Worm (Caenorhabditis elegans): Measurements from ENCODE around the gene C06E8.5.

The C06E8.5 gene

ce11 chrIII:6968080-6968639 is 37.1 kb downstream of the C06E8.5 start, which contains the start of gene panl-2 (continued):
- no peak for TF ChIP-seq hlh-4 (tag; optimal IDR thresholded peaks at IDR 0.05)

ce11 chrIII:6961937-6962504 is 43.2 kb downstream of the C06E8.5 start, which contains the start of the genes rpn-6.1 and F57B9.1:
Gene rpn-6.1 (minus strand): TSS chrIII:6962001.
Gene F57B9.1 (plus strand): TSS chrIII:6962090.
- TF ChIP-seq unc-86 (tag; optimal IDR thresholded peaks at IDR 0.05) (no peak), nhr-19 (GFP tag; conservative IDR thresholded peaks at IDR 0.05) (no peak), nhr-71 (tag; optimal IDR thresholded peaks at IDR 0.05) (peak; percentile 12), nhr-85 (tag) (peak; percentile 49), efl-1 (optimal IDR thresholded peaks at IDR 0.05) (peak in 1 of 2 experiments; percentile 4), efl-1 (GFP tag; optimal IDR thresholded peaks at IDR 0.05 in 1 of 2) (peak in 1 of 2 experiments; percentile 68), Y116A8C.19 (tag; optimal IDR thresholded peaks at IDR 0.05; ENCODE audit: borderline replicate concordance) (no peak), elt-2 (tag; optimal IDR thresholded peaks at IDR 0.05) (no peak), nhr-28 (tag; optimal IDR thresholded peaks at IDR 0.05) (no peak), ztf-4 (tag; optimal IDR thresholded peaks at IDR 0.05) (no peak), dpl-1 (GFP tag; optimal IDR thresholded peaks at IDR 0.05) (peak in 1 of 3 experiments; percentile 11), F16B12.6 (tag; optimal IDR thresholded peaks at IDR 0.05) (no peak), fos-1 (tag; optimal IDR thresholded peaks at IDR 0.05) (no peak), ceh-8 (GFP tag; optimal IDR thresholded peaks at IDR 0.05) (no peak), sup-37 (GFP tag; optimal IDR thresholded peaks at IDR 0.05) (no peak), lin-35 (GFP tag; optimal IDR thresholded peaks at IDR 0.05) (peak in 1 of 2 experiments; percentile 53), mep-1 (tag; optimal IDR thresholded peaks at IDR 0.05) (peak; percentile 15), alr-1 (tag; optimal IDR thresholded peaks at IDR 0.05; ENCODE audit: borderline replicate concordance) (no peak), nhr-20 (tag; optimal IDR thresholded peaks at IDR 0.05) (peak; percentile 29), swsn-7 (tag; optimal IDR thresholded peaks at IDR 0.05) (no peak), lin-14 (GFP tag; optimal IDR thresholded peaks at IDR 0.05) (peak; percentile 40), pag-3 (tag; optimal IDR thresholded peaks at IDR 0.05; ENCODE audit: borderline replicate concordance, insufficient read depth) (peak; percentile 63), nhr-90 (tag; optimal IDR thresholded peaks at IDR 0.05; ENCODE audit: poor library complexity) (peak; percentile 6), nhr-237 (tag; optimal IDR thresholded peaks at IDR 0.05) (no peak), pax-3 (tag; optimal IDR thresholded peaks at IDR 0.05) (no peak), snpc-4 (tag; optimal IDR thresholded peaks at IDR 0.05) (no peak), snu-23 (GFP tag; optimal IDR thresholded peaks at IDR 0.05) (peak; percentile 36), ets-5 (GFP tag; IDR thresholded peaks at IDR 0.05) (no peak), fkh-10 (GFP tag; optimal IDR thresholded peaks at IDR 0.05) (no peak), lin-15B (tag; optimal IDR thresholded peaks at IDR 0.05) (no peak), mef-2 (tag; optimal IDR thresholded peaks at IDR 0.05) (no peak), unc-62 (GFP tag; optimal IDR thresholded peaks at IDR 0.05) (no peak), tbx-2 (tag; optimal IDR thresholded peaks at IDR 0.05) (no peak), C34B4.2 (tag; optimal IDR thresholded peaks at IDR 0.05) (no peak), elt-3 (tag; optimal IDR thresholded peaks at IDR 0.05) (peak in 2 of 6 experiments; percentile 66 to 73), ama-1 (optimal IDR thresholded peaks at IDR 0.05) (no peak), isw-1 (GFP tag; IDR thresholded peaks at IDR 0.05) (no peak), hlh-4 (tag; optimal IDR thresholded peaks at IDR 0.05) (no peak), aly-2 (tag; optimal IDR thresholded peaks at IDR 0.05) (no peak), lsy-2 (tag; optimal IDR thresholded peaks at IDR 0.05) (peak in 1 of 2 experiments; percentile 64), ceh-88 (GFP tag; IDR thresholded peaks at IDR 0.05) (no peak), blmp-1 (tag; optimal IDR thresholded peaks at IDR 0.05) (peak; percentile 38), dsc-1 (tag; optimal IDR thresholded peaks at IDR 0.05) (no peak)
